Fruit fly (Drosophila melanogaster): ENCODE data around the gene Mcm3.

The Mcm3 gene

DNA sequence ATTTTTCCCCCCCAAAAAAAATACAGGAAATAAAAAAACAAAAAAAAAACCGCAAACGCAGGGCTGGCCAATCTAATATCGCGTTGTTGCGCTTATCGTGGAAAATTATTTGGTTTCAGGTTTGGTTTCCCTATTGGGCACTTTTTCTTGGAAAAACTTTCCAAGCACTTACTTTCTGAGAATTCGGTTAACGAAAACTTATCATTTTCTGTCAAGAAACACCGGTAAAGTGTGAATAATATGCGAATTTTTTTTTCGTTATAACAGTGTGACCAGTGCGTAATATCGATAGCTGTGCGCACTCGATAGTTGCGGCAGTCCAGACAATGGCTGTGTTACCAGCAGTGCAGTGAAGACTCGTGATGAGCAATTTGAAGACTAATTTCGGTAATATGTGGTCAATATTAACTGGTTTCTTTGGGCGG lies 1.2 kb upstream of the Mcm3 start, which contains the start of gene Rnp4F (continued):
- TF ChIP-seq gt (GFP tag; IDR thresholded peaks at IDR 0.05) (0 out of 2 replicates have a peak, but pooled peaks have one; percentile 37), zf30C (GFP tag; optimal IDR thresholded peaks at IDR 0.05) (no peak), CG6765 (GFP tag; optimal IDR thresholded peaks at IDR 0.05) (no peak), CG17359 (tag; optimal IDR thresholded peaks at IDR 0.05) (peak; percentile 64), MTF-1 (GFP tag; optimal IDR thresholded peaks at IDR 0.05; ENCODE audit: borderline replicate concordance) (no peak), sna (GFP tag; IDR thresholded peaks at IDR 0.05; ENCODE audit: partially characterized antibody) (peak; percentile 60; the same call in 1 of the 2 replicates), CG3847 (GFP tag; IDR thresholded peaks at IDR 0.05) (peak; percentile 83), CrebB (tag; optimal IDR thresholded peaks at IDR 0.05) (no peak), CG7928 (GFP tag; optimal IDR thresholded peaks at IDR 0.05) (peak; percentile 87), phol (tag; optimal IDR thresholded peaks at IDR 0.05) (peak; percentile 78), CG15269 (tag; optimal IDR thresholded peaks at IDR 0.05) (peak; percentile 11), CG10654 (GFP tag; optimal IDR thresholded peaks at IDR 0.05) (peak; percentile 51), CG7963 (GFP tag; IDR thresholded peaks at IDR 0.05; ENCODE audit: partially characterized antibody) (peak; percentile 65; the same call in 2 of the 3 replicates), Camta (GFP tag; optimal IDR thresholded peaks at IDR 0.05) (peak; percentile 69), crc (GFP tag; optimal IDR thresholded peaks at IDR 0.05) (no peak), emc (GFP tag; optimal IDR thresholded peaks at IDR 0.05) (peak; percentile 67), Sry-δ (GFP tag; optimal IDR thresholded peaks at IDR 0.05) (peak; percentile 94), CG31388 (GFP tag; optimal IDR thresholded peaks at IDR 0.05) (no peak), eve (GFP tag; optimal IDR thresholded peaks at IDR 0.05) (no peak), corto (GFP tag; optimal IDR thresholded peaks at IDR 0.05) (no peak), CG6854 (GFP tag; optimal IDR thresholded peaks at IDR 0.05) (no peak), grn (GFP tag; optimal IDR thresholded peaks at IDR 0.05) (no peak), CG17328 (GFP tag; IDR thresholded peaks at IDR 0.05) (0 out of 2 replicates have a peak, but pooled peaks have one; percentile 26), dmrt11E (tag; optimal IDR thresholded peaks at IDR 0.05) (no peak), Doc3 (GFP tag; IDR thresholded peaks at IDR 0.05; ENCODE audit: partially characterized antibody) (peak; percentile 62; the same call in 2 of the 3 replicates), ash1 (GFP tag; optimal IDR thresholded peaks at IDR 0.05) (no peak), tx (GFP tag; optimal IDR thresholded peaks at IDR 0.05) (peak; percentile 70), mam (GFP tag; optimal IDR thresholded peaks at IDR 0.05) (peak; percentile 88), Neu2 (GFP tag; optimal IDR thresholded peaks at IDR 0.05; ENCODE audit: borderline replicate concordance) (no peak), yki (optimal IDR thresholded peaks at IDR 0.05) (no peak), crol (GFP tag; IDR thresholded peaks at IDR 0.05) (no peak), mld (GFP tag; IDR thresholded peaks at IDR 0.05; ENCODE audit: partially characterized antibody) (peak; percentile 61; the same call in 2 of the 3 replicates), CG11398 (GFP tag; optimal IDR thresholded peaks at IDR 0.05) (peak; percentile 64), nerfin-2 (GFP tag; IDR thresholded peaks at IDR 0.05; ENCODE audit: partially characterized antibody) (peak; percentile 58; the same call in 1 of the 2 replicates), CG3726 (GFP tag; IDR thresholded peaks at IDR 0.05) (no peak), Mrtf (GFP tag; IDR thresholded peaks at IDR 0.05) (peak; percentile 57; the same call in 2 of the 3 replicates), Spps (tag; optimal IDR thresholded peaks at IDR 0.05) (no peak), CG3281 (GFP tag; optimal IDR thresholded peaks at IDR 0.05) (peak; percentile 48), GATAe (GFP tag; conservative IDR thresholded peaks at IDR 0.05) (no peak), CG14860 (GFP tag; IDR thresholded peaks at IDR 0.05; ENCODE audit: partially characterized antibody) (peak; percentile 72), CG10959 (GFP tag; IDR thresholded peaks at IDR 0.05) (peak; percentile 25; the same call in 1 of the 2 replicates), org-1 (GFP tag; optimal IDR thresholded peaks at IDR 0.05) (no peak), CG7372 (GFP tag; IDR thresholded peaks at IDR 0.05) (peak; percentile 49), NK7.1 (GFP tag; optimal IDR thresholded peaks at IDR 0.05) (peak; percentile 56), fd102C (GFP tag; optimal IDR thresholded peaks at IDR 0.05) (no peak), tin (GFP tag; optimal IDR thresholded peaks at IDR 0.05) (peak; percentile 74), CG2120 (GFP tag; optimal IDR thresholded peaks at IDR 0.05) (peak; percentile 87), Antp (GFP tag; optimal IDR thresholded peaks at IDR 0.05) (peak; percentile 78), CG8281 (tag; optimal IDR thresholded peaks at IDR 0.05) (no peak), CG5180 (GFP tag; optimal IDR thresholded peaks at IDR 0.05) (no peak)
